Worm (Caenorhabditis elegans) whole organism, mixed stage, embryonic: ENCODE measurements around the gene F38B6.6.

Source experiments
- M03D4.4 ChIP-seq: sonication (generic microtip); optimal IDR thresholded peaks from 2 replicates; lab custom pipeline; 2017; ENCODE audit warnings: mild to moderate bottlenecking, missing genetic modification characterization, missing compliant biosample characterization
- bed-3 ChIP-seq: fragments of 200-800 bp; sonication (Bioruptor generic); optimal IDR thresholded peaks from 3 replicates; lab custom pipeline; 2018; ENCODE audit warnings: mild to moderate bottlenecking, missing genetic modification characterization, moderate library complexity, missing compliant biosample characterization
- ceh-39 ChIP-seq: fragments of 150-350 bp; optimal IDR thresholded peaks from 2 replicates; lab custom pipeline; 2014; ENCODE audit warnings: missing biosample characterization, missing genetic modification characterization
- ceh-83 ChIP-seq: fragments of 200-800 bp; sonication (Bioruptor generic); optimal IDR thresholded peaks from 2 replicates; lab custom pipeline; 2018; ENCODE audit warnings: mild to moderate bottlenecking, missing genetic modification characterization, missing compliant biosample characterization
- ces-1 ChIP-seq: fragments of 150-350 bp; optimal IDR thresholded peaks from 2 replicates; lab custom pipeline; 2014; ENCODE audit warnings: missing biosample characterization, missing genetic modification reagents, missing genetic modification characterization
- cnd-1 ChIP-seq: fragments of 200-800 bp; sonication (Bioruptor generic); optimal IDR thresholded peaks from 2 replicates; lab custom pipeline; 2018; ENCODE audit warnings: mild to moderate bottlenecking, missing genetic modification characterization, missing compliant biosample characterization
- drap-1 ChIP-seq: fragments of 200-800 bp; sonication (Bioruptor generic); optimal IDR thresholded peaks from 3 replicates; lab custom pipeline; 2018; ENCODE audit warnings: mild to moderate bottlenecking, missing genetic modification characterization, missing compliant biosample characterization
- elt-1 ChIP-seq: sonication (generic microtip); optimal IDR thresholded peaks from 2 replicates; lab custom pipeline; 2017; ENCODE audit warnings: missing genetic modification characterization, mild to moderate bottlenecking, missing compliant biosample characterization, antibody characterized with exemption, moderate library complexity, borderline replicate concordance; ENCODE audit not compliant: insufficient read depth
- elt-3 ChIP-seq: fragments of 150-350 bp; optimal IDR thresholded peaks from 2 replicates; lab custom pipeline; 2014; ENCODE audit warnings: missing biosample characterization, missing genetic modification characterization
- flh-1 ChIP-seq: fragments of 200-800 bp; sonication (Bioruptor generic); optimal IDR thresholded peaks from 2 replicates; lab custom pipeline; 2018; ENCODE audit warnings: mild to moderate bottlenecking, missing genetic modification characterization, moderate library complexity, missing compliant biosample characterization
- lin-32 ChIP-seq: fragments of 200-800 bp; sonication (Bioruptor generic); optimal IDR thresholded peaks from 2 replicates; lab custom pipeline; 2018; ENCODE audit warnings: mild to moderate bottlenecking, missing genetic modification characterization, missing compliant biosample characterization
- lsy-2 ChIP-seq: fragments of 150-350 bp; optimal IDR thresholded peaks from 2 replicates; lab custom pipeline; 2014; ENCODE audit warnings: missing biosample characterization, missing genetic modification characterization
- mab-5 ChIP-seq: fragments of 150-350 bp; optimal IDR thresholded peaks from 2 replicates; lab custom pipeline; 2014; ENCODE audit warnings: missing biosample characterization, missing genetic modification characterization
- mls-2 ChIP-seq: sonication (generic microtip); optimal IDR thresholded peaks from 2 replicates; lab custom pipeline; 2016; ENCODE audit warnings: mild to moderate bottlenecking, missing genetic modification characterization, moderate library complexity, missing compliant biosample characterization
- nhr-12 ChIP-seq: fragments of 150-350 bp; optimal IDR thresholded peaks from 2 replicates; lab custom pipeline; 2014; ENCODE audit warnings: missing biosample characterization, missing genetic modification characterization
- nhr-2 ChIP-seq: fragments of 150-350 bp; optimal IDR thresholded peaks from 2 replicates; lab custom pipeline; 2014; ENCODE audit warnings: missing biosample characterization, missing genetic modification characterization
- nhr-28 ChIP-seq: fragments of 150-350 bp; optimal IDR thresholded peaks from 2 replicates; lab custom pipeline; 2014; ENCODE audit warnings: missing biosample characterization, missing genetic modification characterization
- nhr-76 ChIP-seq: sonication (generic microtip); optimal IDR thresholded peaks from 2 replicates; lab custom pipeline; 2017; ENCODE audit warnings: missing biosample characterization, missing genetic modification characterization
- pha-4 ChIP-seq: fragments of 150-350 bp; optimal IDR thresholded peaks from 2 replicates; lab custom pipeline; 2018; ENCODE audit warnings: missing biosample characterization, missing genetic modification reagents, missing genetic modification characterization
- sem-2 ChIP-seq: fragments of 200-800 bp; sonication (Bioruptor generic); optimal IDR thresholded peaks from 2 replicates; lab custom pipeline; 2018; ENCODE audit warnings: mild to moderate bottlenecking, missing genetic modification characterization, missing compliant biosample characterization
- snpc-4 ChIP-seq: fragments of 150-350 bp; optimal IDR thresholded peaks from 2 replicates; lab custom pipeline; 2014; ENCODE audit warnings: missing biosample characterization, missing genetic modification characterization
- sptf-1 ChIP-seq: sonication (generic microtip); optimal IDR thresholded peaks from 2 replicates; lab custom pipeline; 2017; ENCODE audit warnings: mild to moderate bottlenecking, missing genetic modification characterization, moderate library complexity, missing compliant biosample characterization
- tbx-8 ChIP-seq: fragments of 200-800 bp; sonication (Bioruptor generic); optimal IDR thresholded peaks from 2 replicates; lab custom pipeline; 2018; ENCODE audit warnings: mild to moderate bottlenecking, missing genetic modification characterization, moderate library complexity, missing compliant biosample characterization
- unc-120 ChIP-seq: sonication (generic microtip); optimal IDR thresholded peaks from 2 replicates; lab custom pipeline; 2017; ENCODE audit warnings: missing genetic modification characterization, missing compliant biosample characterization; ENCODE audit not compliant: poor library complexity, severe bottlenecking
- unc-62 ChIP-seq: fragments of 150-350 bp; optimal IDR thresholded peaks from 2 replicates; lab custom pipeline; 2014; ENCODE audit warnings: missing biosample characterization, missing genetic modification reagents, missing genetic modification characterization
- zip-8 ChIP-seq: fragments of 150-350 bp; optimal IDR thresholded peaks from 2 replicates; lab custom pipeline; 2014; ENCODE audit warnings: missing biosample characterization, missing genetic modification characterization
- ztf-11 ChIP-seq: fragments of 150-350 bp; optimal IDR thresholded peaks from 2 replicates; lab custom pipeline; 2014; ENCODE audit warnings: missing biosample characterization, missing genetic modification characterization

Gene F38B6.6

DNA sequence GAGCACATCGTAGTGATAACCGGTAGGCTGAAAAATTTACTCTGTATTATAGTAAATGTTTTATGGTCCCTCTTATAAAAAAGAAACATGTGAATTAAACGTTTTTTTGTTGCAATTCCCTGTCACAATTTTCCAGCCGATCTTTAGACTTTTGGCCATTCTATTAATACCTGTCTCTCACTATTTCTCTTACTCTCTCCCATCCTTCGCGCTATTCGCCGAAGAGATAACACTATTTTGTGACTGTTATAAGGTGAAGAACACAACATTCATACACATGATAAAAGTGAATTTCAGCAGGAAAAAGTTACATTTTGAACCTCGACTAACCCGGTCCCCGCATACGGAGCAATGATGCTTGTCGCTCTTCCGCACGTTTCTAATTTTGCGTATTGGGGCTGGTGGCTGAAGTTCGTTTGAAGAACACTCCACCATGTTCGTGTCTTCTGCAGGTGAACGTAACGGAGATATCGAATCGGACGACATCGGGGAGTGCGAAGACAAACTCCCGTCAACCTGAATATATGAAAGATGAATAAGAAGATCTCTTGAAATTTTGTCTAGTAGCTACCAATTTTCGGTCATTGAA is 50.8 kb downstream of the F38B6.6 start:
- TF ChIP-seq pha-4 (no peak), lsy-2 (no peak), sem-2 (GFP tag; lab: Kevin White, UChicago) (no peak), ceh-83 (GFP tag; lab: Kevin White, UChicago) (no peak), lin-32 (no peak), bed-3 (GFP tag; lab: Kevin White, UChicago) (no peak), nhr-2 (tag; lab: Kevin White, UChicago) (no peak), sptf-1 (tag; lab: Kevin White, UChicago) (no peak), cnd-1 (tag; lab: Kevin White, UChicago) (no peak), ztf-11 (tag; lab: Kevin White, UChicago) (no peak), flh-1 (no peak), elt-1 (tag; lab: Kevin White, UChicago) (no peak), mab-5 (tag; lab: Kevin White, UChicago) (no peak)
- TF ChIP-seq, all 35 proteins: peak for 0

DNA sequence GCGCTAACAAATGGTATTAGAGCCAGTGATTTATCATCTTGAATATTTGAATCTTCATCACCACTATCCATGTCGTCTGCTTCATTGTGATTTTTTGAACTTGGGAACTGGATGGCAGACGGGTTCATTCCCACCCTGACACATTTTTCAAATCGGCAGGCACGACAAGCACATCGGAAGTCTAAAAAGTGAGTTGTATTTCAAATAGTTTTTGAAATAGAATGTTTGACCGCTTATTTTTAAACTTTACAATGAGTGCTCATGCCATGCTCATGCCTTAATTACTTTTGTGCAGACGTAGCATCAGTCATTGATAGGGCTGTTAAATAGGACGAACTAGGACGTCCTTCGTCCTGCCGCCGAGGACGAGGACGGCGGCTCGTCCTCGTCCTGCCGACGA is 52.0 kb downstream of the F38B6.6 start:
- TF ChIP-seq nhr-76 (no peak), snpc-4 (no peak), sem-2 (GFP tag; lab: Kevin White, UChicago) (no peak), unc-62 (no peak), M03D4.4 (tag; lab: Kevin White, UChicago) (no peak), bed-3 (GFP tag; lab: Kevin White, UChicago) (no peak), ces-1 (GFP tag; lab: Kevin White, UChicago) (no peak), pha-4 (no peak), ztf-11 (tag; lab: Kevin White, UChicago) (no peak), nhr-28 (no peak), sptf-1 (tag; lab: Kevin White, UChicago) (no peak), zip-8 (tag; lab: Kevin White, UChicago) (no peak), elt-3 (tag; lab: Kevin White, UChicago) (no peak), tbx-8 (GFP tag; lab: Kevin White, UChicago) (no peak), unc-120 (tag; lab: Kevin White, UChicago) (no peak), nhr-12 (no peak), drap-1 (GFP tag; lab: Kevin White, UChicago) (no peak), elt-1 (tag; lab: Kevin White, UChicago) (no peak), flh-1 (no peak)
- TF ChIP-seq, all 35 proteins: peak for 0

DNA sequence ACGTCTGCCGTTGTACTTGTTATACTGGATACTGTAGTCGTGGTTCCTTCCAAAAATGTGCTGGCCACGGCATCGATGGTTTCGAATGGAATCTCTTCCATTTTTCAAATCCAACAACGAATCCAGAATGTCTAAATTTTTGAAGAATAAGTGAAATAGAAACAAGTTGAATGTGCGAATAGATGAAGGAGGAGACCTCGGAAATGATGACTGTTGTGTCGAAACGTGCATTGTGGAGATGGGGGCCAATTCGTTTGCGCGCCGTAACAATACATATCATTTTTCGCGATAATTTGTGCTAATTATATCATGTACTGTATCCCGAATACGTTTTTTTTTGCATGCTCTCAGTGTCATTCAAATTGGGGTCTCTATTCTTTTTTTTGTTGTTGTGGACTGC is 54.7 kb downstream of the F38B6.6 start, which contains the start of gene aexr-1:
aexr-1 (minus strand) TSS at position 101 of the 400 bp plus-strand sequence.
- no peak for TF ChIP-seq lin-32
- TF ChIP-seq ceh-83 (GFP tag; lab: Kevin White, UChicago), result no peak
- TF ChIP-seq nhr-76, result no peak
- no peak for TF ChIP-seq tbx-8 (GFP tag; lab: Kevin White, UChicago)
- no peak for TF ChIP-seq ces-1 (GFP tag; lab: Kevin White, UChicago)
- TF ChIP-seq lsy-2, result no peak
- no peak for TF ChIP-seq unc-62
- no peak for TF ChIP-seq ceh-39 (tag; lab: Kevin White, UChicago)
- no peak for TF ChIP-seq sptf-1 (tag; lab: Kevin White, UChicago)
- no peak for TF ChIP-seq mls-2 (tag; lab: Kevin White, UChicago)
- TF ChIP-seq cnd-1 (tag; lab: Kevin White, UChicago), result no peak
- TF ChIP-seq snpc-4, result no peak
- no peak for TF ChIP-seq M03D4.4 (tag; lab: Kevin White, UChicago)
